Fruit fly (Drosophila melanogaster) whole organism, wandering third instar larva: ENCODE results near the gene Ude.
A peak's percentile ranks its signal among the peaks of the same experiment; 100 is the strongest.

Experiments used
- Abd-B ChIP-seq: fragments of >200 bp; optimal IDR thresholded peaks from 2 replicates; lab custom pipeline; 2017; ENCODE audit warnings: missing biosample characterization, missing genetic modification characterization
- CG32264 ChIP-seq: fragments of 200-800 bp; sonication (Bioruptor generic); optimal IDR thresholded peaks from 2 replicates; lab custom pipeline; 2016; ENCODE audit warnings: missing biosample characterization, missing genetic modification characterization
- CG9705 ChIP-seq: fragments of 200-800 bp; sonication (Bioruptor generic); optimal IDR thresholded peaks from 2 replicates; lab custom pipeline; 2018; ENCODE audit warnings: missing biosample characterization, mild to moderate bottlenecking, missing genetic modification characterization
- CrebA ChIP-seq: fragments of 200-800 bp; sonication (Bioruptor generic); optimal IDR thresholded peaks from 2 replicates; lab custom pipeline; 2016; ENCODE audit warnings: missing biosample characterization, mild to moderate bottlenecking, missing genetic modification characterization, borderline replicate concordance
- Dfd ChIP-seq: fragments of >200 bp; optimal IDR thresholded peaks from 2 replicates; lab custom pipeline; 2017; ENCODE audit warnings: missing biosample characterization, missing genetic modification characterization
- Dif ChIP-seq: fragments of 200-275, 200-300 bp; sonication (Bioruptor generic); optimal IDR thresholded peaks from 2 replicates; lab custom pipeline; 2018; ENCODE audit warnings: missing biosample characterization, missing genetic modification characterization; ENCODE audit not compliant: partially characterized antibody
- GATAd ChIP-seq: sonication (Bioruptor generic); optimal IDR thresholded peaks from 2 replicates; lab custom pipeline; 2016; ENCODE audit warnings: missing biosample characterization, missing genetic modification characterization
- HLH106 ChIP-seq: fragments of 200-800 bp; optimal IDR thresholded peaks from 3 replicates; lab custom pipeline; 2019; ENCODE audit warnings: missing biosample characterization, mild to moderate bottlenecking, missing genetic modification characterization, moderate library complexity
- Hr78 ChIP-seq: fragments of >200 bp; optimal IDR thresholded peaks from 2 replicates; lab custom pipeline; 2017; ENCODE audit warnings: missing biosample characterization, missing genetic modification characterization
- Hr83 ChIP-seq: fragments of 200-300 bp; sonication (Bioruptor generic); optimal IDR thresholded peaks from 2 replicates; lab custom pipeline; 2016; ENCODE audit warnings: missing biosample characterization, mild to moderate bottlenecking, missing genetic modification characterization, moderate library complexity; ENCODE audit not compliant: poor library complexity, severe bottlenecking
- Jra ChIP-seq: sonication (Bioruptor generic); optimal IDR thresholded peaks from 2 replicates; lab custom pipeline; 2016; ENCODE audit warnings: missing biosample characterization, missing genetic modification characterization
- Mio ChIP-seq: sonication (Bioruptor generic); optimal IDR thresholded peaks from 2 replicates; lab custom pipeline; 2016; ENCODE audit warnings: missing biosample characterization, missing genetic modification characterization
- Myc ChIP-seq: fragments of >200 bp; optimal IDR thresholded peaks from 2 replicates; lab custom pipeline; 2017
- Rel ChIP-seq, 2 experiments: fragments of 200-800 bp; sonication (Bioruptor generic) in 1 of 2; optimal IDR thresholded peaks; 2 replicates in 1 of 2; 3 replicates in 1 of 2; lab custom pipeline; 2016 to 2019; ENCODE audit warnings: mild to moderate bottlenecking in 2 of 2, missing biosample characterization in 2 of 2, missing genetic modification characterization in 2 of 2, moderate library complexity in 1 of 2
- Sp1 ChIP-seq: fragments of 200-800 bp; sonication (Bioruptor generic); optimal IDR thresholded peaks from 3 replicates; lab custom pipeline; 2019; ENCODE audit warnings: missing biosample characterization, mild to moderate bottlenecking, missing genetic modification characterization, moderate library complexity
- Vsx2 ChIP-seq: fragments of 200-300, 225-300 bp; sonication (Bioruptor generic); optimal IDR thresholded peaks from 2 replicates; lab custom pipeline; 2018; ENCODE audit warnings: missing biosample characterization, missing genetic modification characterization; ENCODE audit not compliant: partially characterized antibody
- br ChIP-seq: fragments of 200-800 bp; sonication (Bioruptor generic); optimal IDR thresholded peaks from 2 replicates; lab custom pipeline; 2016; ENCODE audit warnings: missing biosample characterization, missing genetic modification characterization
- brk ChIP-seq: fragments of 200-800 bp; sonication (Bioruptor generic); optimal IDR thresholded peaks from 2 replicates; lab custom pipeline; 2016; ENCODE audit warnings: missing biosample characterization, mild to moderate bottlenecking, missing genetic modification characterization
- dl ChIP-seq, 2 experiments: fragments of 175-275, 200-275 bp in 1 of 2; fragments of 200-275 bp in 1 of 2; sonication (Bioruptor generic); optimal IDR thresholded peaks; lab custom pipeline; 2018; ENCODE audit warnings: mild to moderate bottlenecking in 2 of 2, missing biosample characterization in 2 of 2, missing genetic modification characterization in 2 of 2, moderate library complexity in 2 of 2; ENCODE audit not compliant: partially characterized antibody in 2 of 2, insufficient read depth in 1 of 2
- dmrt93B ChIP-seq: fragments of 200-800 bp; sonication (Bioruptor generic); optimal IDR thresholded peaks from 2 replicates; lab custom pipeline; 2018; ENCODE audit warnings: missing biosample characterization, mild to moderate bottlenecking, missing genetic modification characterization
- dsf ChIP-seq: sonication (Bioruptor generic); optimal IDR thresholded peaks from 2 replicates; lab custom pipeline; 2016; ENCODE audit warnings: missing biosample characterization, missing genetic modification characterization, borderline replicate concordance
- ey ChIP-seq: fragments of 200-800 bp; sonication (Bioruptor generic); optimal IDR thresholded peaks from 2 replicates; lab custom pipeline; 2016; ENCODE audit warnings: missing biosample characterization, missing genetic modification characterization
- foxo ChIP-seq, 2 experiments: fragments of 200-800 bp; sonication (Bioruptor generic); optimal IDR thresholded peaks; 2 replicates in 1 of 2; 3 replicates in 1 of 2; lab custom pipeline; 2016 to 2017; ENCODE audit warnings: missing biosample characterization in 2 of 2, missing genetic modification characterization in 2 of 2
- fru ChIP-seq: fragments of 200-800 bp; sonication (Bioruptor generic); optimal IDR thresholded peaks from 3 replicates; lab custom pipeline; 2016; ENCODE audit warnings: missing biosample characterization, mild to moderate bottlenecking, missing genetic modification characterization
- h ChIP-seq: fragments of 200-800 bp; sonication (Bioruptor generic); optimal IDR thresholded peaks from 3 replicates; lab custom pipeline; 2016; ENCODE audit warnings: missing biosample characterization, mild to moderate bottlenecking, missing genetic modification characterization
- jim ChIP-seq: fragments of 175-275, 200-325 bp; sonication (Bioruptor generic); optimal IDR thresholded peaks from 2 replicates; lab custom pipeline; 2016; ENCODE audit warnings: missing biosample characterization, mild to moderate bottlenecking, missing genetic modification characterization
- lola ChIP-seq: fragments of >200 bp; optimal IDR thresholded peaks from 2 replicates; lab custom pipeline; 2017; ENCODE audit warnings: missing biosample characterization, missing genetic modification characterization
- pan ChIP-seq: fragments of >200 bp; optimal IDR thresholded peaks from 2 replicates; lab custom pipeline; 2017
- psq ChIP-seq: fragments of 200-800 bp; sonication (Bioruptor generic); optimal IDR thresholded peaks from 3 replicates; lab custom pipeline; 2017; ENCODE audit warnings: missing biosample characterization, mild to moderate bottlenecking, missing genetic modification characterization, moderate library complexity
- rgr ChIP-seq: fragments of 200-800 bp; sonication (Bioruptor generic); optimal IDR thresholded peaks from 3 replicates; lab custom pipeline; 2016; ENCODE audit warnings: missing biosample characterization, mild to moderate bottlenecking, missing genetic modification characterization
- sage ChIP-seq: fragments of 200-800 bp; sonication (Bioruptor generic); optimal IDR thresholded peaks from 2 replicates; lab custom pipeline; 2016; ENCODE audit warnings: missing biosample characterization, mild to moderate bottlenecking, missing genetic modification characterization
- sv ChIP-seq: fragments of 200-800 bp; sonication (Bioruptor generic); optimal IDR thresholded peaks from 3 replicates; lab custom pipeline; 2016; ENCODE audit warnings: missing biosample characterization, missing genetic modification characterization
- tai ChIP-seq: sonication (Bioruptor generic); optimal IDR thresholded peaks from 2 replicates; lab custom pipeline; 2016; ENCODE audit warnings: missing biosample characterization, missing genetic modification characterization
- usp ChIP-seq: fragments of >200 bp; optimal IDR thresholded peaks from 2 replicates; lab custom pipeline; 2017; ENCODE audit warnings: missing biosample characterization, missing genetic modification characterization
- woc ChIP-seq: sonication (Bioruptor generic); optimal IDR thresholded peaks from 2 replicates; lab custom pipeline; 2016; ENCODE audit warnings: missing biosample characterization, mild to moderate bottlenecking, missing genetic modification characterization

The Ude gene

DNA sequence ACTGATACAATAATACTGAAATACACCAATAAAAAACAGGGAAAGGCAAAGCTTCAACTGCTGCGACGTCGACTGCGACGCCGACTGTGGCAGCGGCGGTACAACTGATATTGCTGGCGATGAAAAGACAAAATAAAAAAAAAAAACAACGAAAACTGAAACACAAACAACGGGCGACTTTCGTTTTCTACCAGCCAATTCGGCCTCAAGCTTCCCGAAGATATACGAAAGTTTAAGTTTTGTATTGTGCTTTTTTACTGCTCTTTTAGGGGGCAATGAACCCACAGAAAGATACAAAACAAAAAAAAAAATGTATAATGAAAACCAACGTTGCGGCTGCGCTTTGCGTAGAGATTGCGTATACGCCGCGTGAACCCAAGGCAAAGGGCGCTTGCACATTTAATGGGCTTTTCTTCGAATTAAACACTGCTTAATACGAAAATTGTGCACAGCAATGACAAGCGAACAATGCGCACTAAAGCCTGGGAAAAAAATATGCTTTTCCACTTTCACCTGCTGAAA lies 21.2 kb downstream of the Ude start:
- TF ChIP-seq Hr83 (GFP tag; lab: Kevin White, UChicago) (no peak), Mio (GFP tag; lab: Kevin White, UChicago) (no peak), rgr (no peak), dsf (no peak), Rel (GFP tag; optimal IDR thresholded peaks at IDR 0.05; lab: Kevin White, UChicago) (no peak), Rel (tag; optimal IDR thresholded peaks at IDR 0.05; lab: Kevin White, UChicago) (no peak), CrebA (no peak), br (GFP tag; lab: Kevin White, UChicago) (no peak), Vsx2 (GFP tag; lab: Kevin White, UChicago) (no peak), Sp1 (GFP tag; lab: Kevin White, UChicago) (no peak), sv (GFP tag; lab: Kevin White, UChicago) (no peak)
- TF ChIP-seq, all 38 proteins: peak for 0

DNA sequence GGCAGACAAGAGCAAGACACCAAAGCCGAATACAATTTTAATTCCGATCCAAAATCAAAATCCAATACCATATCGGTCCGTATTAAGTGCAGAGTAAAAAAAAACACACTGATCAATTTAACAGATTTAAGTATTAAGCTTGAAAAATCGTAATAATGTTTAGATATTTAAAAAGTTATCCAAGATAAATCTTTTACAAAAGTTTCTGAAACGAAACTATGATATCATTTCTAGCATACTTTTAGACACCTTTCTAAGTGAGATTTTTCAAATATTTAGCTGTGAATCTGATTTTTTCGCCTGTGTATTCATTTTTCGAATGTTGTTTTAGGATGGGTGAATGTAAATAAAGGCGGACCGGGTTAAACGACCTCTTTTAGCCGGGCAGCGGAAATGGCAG lies 22.4 kb downstream of the Ude start:
- TF ChIP-seq HLH106 (tag; lab: Kevin White, UChicago): no peak
- no peak for TF ChIP-seq jim
- no peak for TF ChIP-seq Dfd (GFP tag; lab: Kevin White, UChicago)
- no peak for TF ChIP-seq tai
- no peak for TF ChIP-seq brk (GFP tag; lab: Kevin White, UChicago)
- TF ChIP-seq foxo (GFP tag; optimal IDR thresholded peaks at IDR 0.05; lab: Kevin White, UChicago): no peak
- no peak for TF ChIP-seq Rel (GFP tag; optimal IDR thresholded peaks at IDR 0.05; lab: Kevin White, UChicago)
- TF ChIP-seq Rel (tag; optimal IDR thresholded peaks at IDR 0.05; lab: Kevin White, UChicago): no peak
- no peak for TF ChIP-seq dsf
- no peak for TF ChIP-seq CG9705 (GFP tag; lab: Kevin White, UChicago)
- TF ChIP-seq sage (GFP tag; lab: Kevin White, UChicago): no peak
- TF ChIP-seq Hr78: no peak
- no peak for TF ChIP-seq h (GFP tag; lab: Kevin White, UChicago)
- TF ChIP-seq usp (GFP tag; lab: Kevin White, UChicago): no peak
- TF ChIP-seq dl (GFP tag; optimal IDR thresholded peaks at IDR 0.05; lab: Kevin White, UChicago; ENCODE audit: insufficient read depth in 1 of 2, partially characterized antibody in 2 of 2): no peak
- no peak for TF ChIP-seq psq

DNA sequence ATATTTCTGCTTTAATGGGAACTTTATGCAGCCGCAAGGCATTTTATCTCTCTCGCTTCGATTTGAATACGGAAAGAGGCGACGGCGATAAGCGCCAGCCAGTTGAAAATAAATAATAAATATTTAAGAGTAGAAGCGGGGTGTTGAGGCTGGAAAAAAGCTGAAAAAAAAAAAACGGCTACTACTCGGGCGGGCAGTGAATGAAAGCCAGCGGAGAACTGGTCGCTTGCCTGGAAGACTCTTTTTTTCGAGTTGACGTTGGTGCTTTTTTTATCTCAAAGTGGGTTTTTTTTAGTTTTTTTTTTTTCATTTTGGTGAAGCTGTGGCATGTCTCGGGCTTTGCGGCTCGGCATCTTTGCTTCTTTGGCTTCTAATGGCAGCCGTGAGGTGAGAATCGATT lies 26.0 kb downstream of the Ude start:
- no peak for TF ChIP-seq Hr78
- no peak for TF ChIP-seq GATAd
- no peak for TF ChIP-seq CrebA

DNA sequence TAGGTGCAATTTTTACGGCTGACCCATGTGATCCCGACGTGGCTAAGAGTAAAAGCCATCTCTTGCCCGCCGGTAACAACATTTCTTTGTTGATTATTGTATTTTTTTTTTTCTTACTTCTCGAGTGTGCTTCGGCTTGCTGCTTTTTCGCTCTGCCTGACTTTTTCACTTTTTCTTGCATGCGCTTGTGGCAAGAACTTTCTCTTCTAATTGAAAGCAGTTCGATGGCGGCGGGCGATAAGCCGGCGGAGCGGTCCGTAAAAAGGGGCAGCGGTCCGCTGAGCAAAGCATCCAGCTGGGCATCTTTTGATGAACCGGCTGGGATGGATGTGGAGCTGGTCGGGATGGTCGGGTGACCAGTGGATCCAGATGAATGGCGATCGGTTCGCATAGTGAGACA lies 26.5 kb downstream of the Ude start:
- no peak for TF ChIP-seq Rel (GFP tag; optimal IDR thresholded peaks at IDR 0.05; lab: Kevin White, UChicago)
- TF ChIP-seq Rel (tag; optimal IDR thresholded peaks at IDR 0.05; lab: Kevin White, UChicago): no peak
- no peak for TF ChIP-seq brk (GFP tag; lab: Kevin White, UChicago)
- TF ChIP-seq CG9705 (GFP tag; lab: Kevin White, UChicago): no peak
- no peak for TF ChIP-seq lola

DNA sequence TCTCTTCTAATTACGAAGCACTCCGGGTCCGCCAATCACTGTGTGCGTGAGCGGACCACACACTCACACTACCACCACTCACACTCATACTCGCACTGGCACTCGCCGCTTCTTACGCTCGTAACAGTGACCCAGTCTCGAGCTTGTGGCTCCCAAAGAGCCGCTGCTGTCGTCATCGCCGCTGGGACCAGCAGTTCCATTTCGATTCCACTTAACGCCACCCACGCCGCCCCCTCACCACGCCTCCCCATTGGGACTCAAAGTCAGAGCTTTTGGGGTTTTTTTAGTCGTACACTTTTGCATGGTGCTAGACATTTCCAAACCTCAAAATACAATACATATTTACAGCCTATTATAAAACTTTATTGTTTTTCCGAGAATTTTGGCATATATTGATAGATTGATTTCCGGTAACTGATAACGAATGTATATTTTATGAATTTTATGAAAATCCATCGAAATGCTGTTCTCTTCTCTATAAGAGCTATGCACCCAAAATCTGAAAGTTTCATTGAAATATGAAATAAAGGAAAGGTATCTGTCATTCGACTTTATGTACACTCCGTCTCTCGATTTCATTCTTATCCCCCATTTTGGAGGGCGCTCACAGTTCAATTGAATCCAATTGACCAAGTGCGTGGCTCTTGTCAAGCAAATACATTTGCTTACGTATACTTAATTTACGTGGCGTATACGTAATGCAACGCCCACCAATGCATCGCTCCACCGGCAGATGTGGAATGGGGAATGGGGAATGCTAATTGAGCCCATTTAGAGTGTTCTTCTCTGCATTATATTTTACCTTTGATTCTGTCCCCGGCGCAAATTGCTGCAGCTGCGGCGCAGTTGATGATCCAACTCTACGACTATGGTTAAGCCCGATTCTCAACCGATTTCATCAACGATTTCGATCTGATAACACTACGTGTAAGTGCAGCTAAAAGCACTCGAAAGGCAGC lies 27.9 kb downstream of the Ude start, which contains the start of gene CG42331:
TSS of gene CG42331 (plus strand) at position 909 of the 959 bp plus-strand sequence.
- TF ChIP-seq h (GFP tag; lab: Kevin White, UChicago) (peak; percentile 50), dl (GFP tag; optimal IDR thresholded peaks at IDR 0.05; lab: Kevin White, UChicago; ENCODE audit: insufficient read depth in 1 of 2, partially characterized antibody in 2 of 2) (peak in 1 of 2 experiments; percentile 52), Dif (GFP tag; lab: Kevin White, UChicago) (peak; percentile 3), foxo (GFP tag; optimal IDR thresholded peaks at IDR 0.05; lab: Kevin White, UChicago) (peak in 1 of 2 experiments; percentile 69), Rel (GFP tag; optimal IDR thresholded peaks at IDR 0.05; lab: Kevin White, UChicago) (no peak), Rel (tag; optimal IDR thresholded peaks at IDR 0.05; lab: Kevin White, UChicago) (peak; percentile 87), usp (GFP tag; lab: Kevin White, UChicago) (no peak), Hr83 (GFP tag; lab: Kevin White, UChicago) (no peak), GATAd (no peak), tai (no peak), CG32264 (GFP tag; lab: Kevin White, UChicago) (no peak), sage (GFP tag; lab: Kevin White, UChicago) (no peak), fru (GFP tag; lab: Kevin White, UChicago) (peak; percentile 71), CG9705 (GFP tag; lab: Kevin White, UChicago) (no peak), Sp1 (GFP tag; lab: Kevin White, UChicago) (no peak), jim (no peak), pan (no peak), woc (no peak), CrebA (no peak), Jra (GFP tag; lab: Kevin White, UChicago) (no peak), lola (no peak), psq (no peak), dsf (no peak), brk (GFP tag; lab: Kevin White, UChicago) (peak; percentile 11), Mio (GFP tag; lab: Kevin White, UChicago) (no peak), sv (GFP tag; lab: Kevin White, UChicago) (no peak), ey (GFP tag; lab: Kevin White, UChicago) (peak; percentile 38), br (GFP tag; lab: Kevin White, UChicago) (no peak), Myc (no peak), Abd-B (GFP tag; lab: Kevin White, UChicago) (no peak), HLH106 (tag; lab: Kevin White, UChicago) (peak; percentile 23), dmrt93B (no peak)
